Worm (Caenorhabditis elegans) whole organism, L4 larva: ENCODE measurements around the gene T28C6.5.

Experiments
- ceh-82 ChIP-seq: sonication (generic microtip); optimal IDR thresholded peaks from 2 replicates; lab custom pipeline; 2017; ENCODE audit warnings: missing biosample characterization, missing genetic modification characterization
- hmg-1.1 ChIP-seq: fragments of 200-800 bp; sonication (Bioruptor generic); IDR thresholded peaks from 2 replicates; pipeline ENCODE4 v1.3.6; 2022; ENCODE audit warnings: missing genetic modification reagents, missing genetic modification characterization, missing compliant biosample characterization
- nhr-25 ChIP-seq: sonication (generic microtip); optimal IDR thresholded peaks from 2 replicates; lab custom pipeline; 2017; ENCODE audit warnings: missing genetic modification characterization, mild to moderate bottlenecking, missing compliant biosample characterization, antibody characterized with exemption, moderate library complexity, borderline replicate concordance; ENCODE audit not compliant: insufficient read depth
- nhr-76 ChIP-seq: fragments of 150-350 bp; optimal IDR thresholded peaks from 2 replicates; lab custom pipeline; 2014; ENCODE audit warnings: missing biosample characterization, missing genetic modification characterization

ce11 chrIV:8866092-8866491, 44.8 kb downstream of the T28C6.5 start:
- TF ChIP-seq nhr-25 (tag; lab: Kevin White, UChicago) = peak; percentile 2
- peak; percentile 59; the same call in 1 of the 2 replicates for TF ChIP-seq hmg-1.1 (GFP tag; lab: Robert Waterston, UW)
- no peak for TF ChIP-seq nhr-76 (tag; lab: Kevin White, UChicago)
- TF ChIP-seq ceh-82 (tag; lab: Kevin White, UChicago) = no peak
